Worm (Caenorhabditis elegans) whole organism, L2 larva: ENCODE data around the gene F14E5.8.

Source experiments
- C34F6.9 ChIP-seq: fragments of 150-350 bp; optimal IDR thresholded peaks from 2 replicates; lab custom pipeline; 2014; ENCODE audit warnings: missing biosample characterization, missing genetic modification characterization
- F13H6.1 ChIP-seq: sonication (generic microtip); optimal IDR thresholded peaks from 2 replicates; lab custom pipeline; 2016; ENCODE audit warnings: missing genetic modification characterization, missing compliant biosample characterization
- R02D3.7 ChIP-seq: fragments of 150-350 bp; optimal IDR thresholded peaks from 2 replicates; lab custom pipeline; 2014; ENCODE audit warnings: missing biosample characterization, missing genetic modification characterization
- Y55F3AM.14 ChIP-seq: fragments of 200-800 bp; sonication (Bioruptor generic); optimal IDR thresholded peaks from 2 replicates; lab custom pipeline; 2018; ENCODE audit warnings: mild to moderate bottlenecking, missing genetic modification characterization, missing compliant biosample characterization
- ZK546.5 ChIP-seq: sonication (generic microtip); optimal IDR thresholded peaks from 2 replicates; lab custom pipeline; 2017; ENCODE audit warnings: missing biosample characterization, missing genetic modification characterization
- alr-1 ChIP-seq: fragments of 150-350 bp; optimal IDR thresholded peaks from 2 replicates; lab custom pipeline; 2014; ENCODE audit warnings: missing biosample characterization, missing genetic modification characterization
- aly-2 ChIP-seq: fragments of 150-350 bp; optimal IDR thresholded peaks from 2 replicates; lab custom pipeline; 2014; ENCODE audit warnings: missing biosample characterization, missing genetic modification characterization
- ama-1 ChIP-seq: fragments of 150-350 bp; optimal IDR thresholded peaks from 2 replicates; lab custom pipeline; 2018; ENCODE audit warnings: inconsistent platforms
- blmp-1 ChIP-seq: sonication (generic microtip); optimal IDR thresholded peaks from 2 replicates; lab custom pipeline; 2017; ENCODE audit warnings: missing genetic modification characterization, mild to moderate bottlenecking, missing compliant biosample characterization, antibody characterized with exemption, moderate library complexity; ENCODE audit not compliant: insufficient read depth
- ceh-16 ChIP-seq: fragments of 150-350 bp; optimal IDR thresholded peaks from 2 replicates; lab custom pipeline; 2014; ENCODE audit warnings: missing biosample characterization, missing genetic modification characterization
- ceh-82 ChIP-seq: fragments of 150-350 bp; optimal IDR thresholded peaks from 2 replicates; lab custom pipeline; 2014; ENCODE audit warnings: missing biosample characterization, missing genetic modification characterization
- crh-2 ChIP-seq: sonication (generic microtip); optimal IDR thresholded peaks from 2 replicates; lab custom pipeline; 2017; ENCODE audit warnings: missing biosample characterization, missing genetic modification characterization
- dmd-4 ChIP-seq: sonication (generic microtip); optimal IDR thresholded peaks from 2 replicates; lab custom pipeline; 2017; ENCODE audit warnings: missing biosample characterization, missing genetic modification characterization
- egl-27 ChIP-seq: sonication (generic microtip); optimal IDR thresholded peaks from 3 replicates; lab custom pipeline; 2017; ENCODE audit warnings: missing biosample characterization, missing genetic modification reagents, missing genetic modification characterization
- elt-1 ChIP-seq: fragments of 150-350 bp; optimal IDR thresholded peaks from 2 replicates; lab custom pipeline; 2014; ENCODE audit warnings: missing biosample characterization, missing genetic modification characterization
- elt-3 ChIP-seq: sonication (generic microtip); optimal IDR thresholded peaks from 2 replicates; lab custom pipeline; 2017; ENCODE audit warnings: missing biosample characterization, missing genetic modification characterization
- fos-1 ChIP-seq: fragments of 150-350 bp; optimal IDR thresholded peaks from 2 replicates; lab custom pipeline; 2014; ENCODE audit warnings: missing biosample characterization, missing genetic modification characterization
- lin-11 ChIP-seq: fragments of 150-350 bp; sonication (generic microtip); optimal IDR thresholded peaks from 2 replicates; lab custom pipeline; 2014; ENCODE audit warnings: missing biosample characterization, missing genetic modification characterization, inconsistent platforms, mixed read lengths
- lin-13 ChIP-seq: fragments of 150-350 bp; optimal IDR thresholded peaks from 2 replicates; lab custom pipeline; 2014; ENCODE audit warnings: missing biosample characterization, missing genetic modification reagents, missing genetic modification characterization
- lin-39 ChIP-seq: fragments of 150-350 bp; optimal IDR thresholded peaks from 2 replicates; lab custom pipeline; 2014; ENCODE audit warnings: missing biosample characterization, missing genetic modification reagents, missing genetic modification characterization
- lsy-2 ChIP-seq, 2 experiments: fragments of 150-350 bp in 1 of 2; sonication (generic microtip) in 1 of 2; optimal IDR thresholded peaks; 2 replicates each; lab custom pipeline; 2014 to 2017; ENCODE audit warnings: missing biosample characterization in 2 of 2, missing genetic modification characterization in 2 of 2
- mab-5 ChIP-seq: fragments of 150-350 bp; optimal IDR thresholded peaks from 2 replicates; lab custom pipeline; 2014; ENCODE audit warnings: missing biosample characterization, missing genetic modification characterization
- mbf-1 ChIP-seq: sonication (generic microtip); optimal IDR thresholded peaks from 2 replicates; lab custom pipeline; 2017; ENCODE audit warnings: missing biosample characterization, missing genetic modification characterization
- mdl-1 ChIP-seq, 2 experiments: fragments of 150-350 bp in 1 of 2; sonication (generic microtip) in 1 of 2; optimal IDR thresholded peaks; 2 replicates each; lab custom pipeline; 2017; ENCODE audit warnings: missing biosample characterization in 2 of 2, missing genetic modification characterization in 2 of 2
- nhr-10 ChIP-seq: sonication (generic microtip); optimal IDR thresholded peaks from 2 replicates; lab custom pipeline; 2017; ENCODE audit warnings: missing biosample characterization, missing genetic modification characterization
- nhr-12 ChIP-seq: fragments of 150-350 bp; optimal IDR thresholded peaks from 2 replicates; lab custom pipeline; 2014; ENCODE audit warnings: missing biosample characterization, missing genetic modification characterization
- nhr-129 ChIP-seq: fragments of 150-350 bp; optimal IDR thresholded peaks from 2 replicates; lab custom pipeline; 2014; ENCODE audit warnings: missing biosample characterization, missing genetic modification characterization
- nhr-21 ChIP-seq: fragments of 150-350 bp; optimal IDR thresholded peaks from 2 replicates; lab custom pipeline; 2014; ENCODE audit warnings: missing biosample characterization, missing genetic modification characterization
- nhr-237 ChIP-seq: fragments of 150-350 bp; optimal IDR thresholded peaks from 2 replicates; lab custom pipeline; 2014; ENCODE audit warnings: missing biosample characterization, missing genetic modification characterization
- nhr-6 ChIP-seq: fragments of 150-350 bp; optimal IDR thresholded peaks from 2 replicates; lab custom pipeline; 2014; ENCODE audit warnings: missing biosample characterization, missing genetic modification characterization
- nhr-77 ChIP-seq: fragments of 150-350 bp; optimal IDR thresholded peaks from 2 replicates; lab custom pipeline; 2014; ENCODE audit warnings: missing biosample characterization, missing genetic modification characterization
- sem-4 ChIP-seq: fragments of 150-350 bp; optimal IDR thresholded peaks from 2 replicates; lab custom pipeline; 2014; ENCODE audit warnings: missing biosample characterization, missing genetic modification reagents, missing genetic modification characterization
- skn-1 ChIP-seq: sonication (generic microtip); optimal IDR thresholded peaks from 2 replicates; lab custom pipeline; 2017; ENCODE audit warnings: missing biosample characterization, missing genetic modification characterization
- snpc-4 ChIP-seq: fragments of 150-350 bp; optimal IDR thresholded peaks from 2 replicates; lab custom pipeline; 2014; ENCODE audit warnings: missing biosample characterization, missing genetic modification characterization
- unc-55 ChIP-seq: fragments of 150-350 bp; sonication (generic microtip); optimal IDR thresholded peaks from 3 replicates; lab custom pipeline; 2014; ENCODE audit warnings: missing biosample characterization, missing genetic modification reagents, missing genetic modification characterization
- zag-1 ChIP-seq: fragments of 150-350 bp; optimal IDR thresholded peaks from 2 replicates; lab custom pipeline; 2014; ENCODE audit warnings: missing biosample characterization, missing genetic modification characterization
- ztf-1 ChIP-seq: fragments of 200-800 bp; sonication (Bioruptor generic); conservative IDR thresholded peaks from 2 replicates; pipeline ENCODE4 v1.3.6; 2022; ENCODE audit warnings: missing genetic modification characterization, missing compliant biosample characterization
- ztf-11 ChIP-seq: sonication (generic microtip); optimal IDR thresholded peaks from 2 replicates; lab custom pipeline; 2017; ENCODE audit warnings: missing biosample characterization, missing genetic modification characterization
- ztf-4 ChIP-seq: fragments of 150-350 bp; optimal IDR thresholded peaks from 2 replicates; lab custom pipeline; 2014; ENCODE audit warnings: missing biosample characterization, missing genetic modification characterization

F14E5.8 gene

ce11 chrII:8394205-8394604 lies 25.7 kb upstream of the F14E5.8 start, which contains the start of gene F49E12.8:
TSS of gene F49E12.8 (minus strand) at chrII:8394305.
- TF ChIP-seq egl-27 (no peak), blmp-1 (no peak), elt-1 (tag; lab: Kevin White, UChicago) (no peak), ztf-4 (no peak), sem-4 (no peak), mab-5 (no peak), ceh-82 (tag; lab: Kevin White, UChicago) (no peak), snpc-4 (tag; lab: Kevin White, UChicago) (no peak), ztf-11 (tag; lab: Kevin White, UChicago) (no peak), nhr-12 (tag; lab: Kevin White, UChicago) (no peak), nhr-6 (tag; lab: Kevin White, UChicago) (no peak), mdl-1 (tag; optimal IDR thresholded peaks at IDR 0.05; lab: Kevin White, UChicago) (no peak), ceh-16 (no peak), nhr-21 (tag; lab: Kevin White, UChicago) (no peak)

- TF ChIP-seq unc-55 (GFP tag; lab: Kevin White, UChicago) (no peak), ZK546.5 (tag; lab: Kevin White, UChicago) (no peak), sem-4 (no peak), crh-2 (no peak), nhr-12 (tag; lab: Kevin White, UChicago) (no peak), ceh-16 (no peak), lin-39 (no peak), elt-1 (tag; lab: Kevin White, UChicago) (no peak), nhr-129 (tag; lab: Kevin White, UChicago) (no peak), skn-1 (no peak), ztf-1 (GFP tag; lab: Robert Waterston, UW) (no peak), mbf-1 (tag; lab: Kevin White, UChicago) (no peak), C34F6.9 (tag; lab: Kevin White, UChicago) (no peak), aly-2 (tag; lab: Kevin White, UChicago) (no peak)
- TF ChIP-seq, all 48 proteins: peak for 0
Observed at ce11 chrII:8396041-8396440, 23.9 kb upstream of the F14E5.8 start, which contains the start of gene F49E12.7. TSS of gene F49E12.7 (minus strand) at chrII:8396141.

DNA sequence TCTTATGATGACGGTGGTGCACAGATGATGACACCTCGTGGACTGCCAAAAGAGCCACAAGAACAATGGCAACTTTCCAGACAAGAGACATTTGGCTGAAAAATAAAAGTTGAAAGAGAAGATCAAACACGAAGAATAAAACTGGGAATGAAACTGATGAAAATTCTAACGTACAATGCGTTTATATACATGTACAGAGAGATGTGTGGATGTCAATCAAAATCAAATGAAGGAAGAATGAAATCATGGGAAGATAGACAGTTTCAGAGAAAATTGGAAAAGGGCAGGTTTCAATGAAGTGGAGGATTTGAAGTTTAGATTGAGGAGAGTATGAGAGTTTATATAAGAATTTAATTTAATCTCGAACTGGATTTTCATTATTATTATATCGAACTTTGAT lies 20.8 kb upstream of the F14E5.8 start, which contains the start of gene dod-23:
TSS of gene dod-23 (minus strand) at position 101 of the 400 bp plus-strand sequence.
- no peak for TF ChIP-seq skn-1
- TF ChIP-seq Y55F3AM.14 (GFP tag; lab: Kevin White, UChicago), result no peak
- no peak for TF ChIP-seq dmd-4 (tag; lab: Kevin White, UChicago)
- TF ChIP-seq lin-11 (tag; lab: Kevin White, UChicago), result no peak
- TF ChIP-seq nhr-10 (tag; lab: Kevin White, UChicago), result no peak
- no peak for TF ChIP-seq blmp-1
- TF ChIP-seq lin-13 (GFP tag; lab: Kevin White, UChicago), result no peak
- TF ChIP-seq ama-1 (lab: Kevin White, UChicago), result no peak
- TF ChIP-seq ceh-82 (tag; lab: Kevin White, UChicago), result no peak
- no peak for TF ChIP-seq nhr-77
- TF ChIP-seq zag-1 (tag; lab: Kevin White, UChicago), result no peak
- no peak for TF ChIP-seq F13H6.1 (tag; lab: Kevin White, UChicago)
- TF ChIP-seq elt-3 (tag; lab: Kevin White, UChicago), result no peak

ce11 chrII:8399997-8400396 lies 19.9 kb upstream of the F14E5.8 start:
- no peak for TF ChIP-seq lsy-2 (tag; optimal IDR thresholded peaks at IDR 0.05; lab: Kevin White, UChicago)
- TF ChIP-seq blmp-1, result no peak
- TF ChIP-seq sem-4, result no peak
- peak; percentile 30 for TF ChIP-seq fos-1 (tag; lab: Kevin White, UChicago)
- TF ChIP-seq Y55F3AM.14 (GFP tag; lab: Kevin White, UChicago), result no peak
- TF ChIP-seq F13H6.1 (tag; lab: Kevin White, UChicago), result no peak

DNA sequence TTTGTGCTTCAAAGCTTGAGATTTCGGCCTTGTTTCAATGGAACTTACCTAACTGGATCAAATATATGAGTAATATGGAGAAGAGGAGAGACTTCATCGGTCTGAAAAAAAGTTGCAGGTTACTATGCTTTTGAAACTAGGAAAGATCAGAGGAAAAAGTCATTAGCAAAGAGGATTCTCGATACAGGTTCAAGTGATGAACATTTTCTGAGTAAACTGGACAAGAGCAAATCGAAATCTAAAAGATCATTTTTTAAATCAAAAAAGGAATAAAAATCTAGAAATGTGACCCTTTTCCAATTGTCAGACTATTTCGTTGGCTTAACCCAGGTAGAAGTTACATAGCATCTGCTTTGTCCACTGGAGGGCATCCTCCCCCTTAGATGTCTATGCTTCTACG lies 15.2 kb upstream of the F14E5.8 start, which contains the start of gene skpo-1:
TSS of gene skpo-1 (minus strand) at position 101 of the 400 bp plus-strand sequence.
- TF ChIP-seq C34F6.9 (tag; lab: Kevin White, UChicago), result no peak
- TF ChIP-seq R02D3.7 (tag; lab: Kevin White, UChicago), result no peak
- TF ChIP-seq egl-27, result no peak
- no peak for TF ChIP-seq crh-2
- no peak for TF ChIP-seq ceh-82 (tag; lab: Kevin White, UChicago)
- TF ChIP-seq nhr-6 (tag; lab: Kevin White, UChicago), result no peak
- no peak for TF ChIP-seq alr-1 (tag; lab: Kevin White, UChicago)
- TF ChIP-seq nhr-237 (tag; lab: Kevin White, UChicago), result no peak
- no peak for TF ChIP-seq lin-11 (tag; lab: Kevin White, UChicago)
